Worm (Caenorhabditis elegans) whole organism, early embryonic: ENCODE measurements around the gene fbxb-24.

ENCODE experiments used
- B0310.2 ChIP-seq: sonication (generic microtip); optimal IDR thresholded peaks from 2 replicates; lab custom pipeline; 2016; ENCODE audit warnings: mild to moderate bottlenecking, missing genetic modification characterization, missing compliant biosample characterization
- F13C5.2 ChIP-seq: sonication (generic microtip); optimal IDR thresholded peaks from 2 replicates; lab custom pipeline; 2017; ENCODE audit warnings: mild to moderate bottlenecking, missing genetic modification characterization, inconsistent platforms, missing compliant biosample characterization
- aly-1 ChIP-seq: sonication (generic microtip); optimal IDR thresholded peaks from 2 replicates; lab custom pipeline; 2016; ENCODE audit warnings: missing genetic modification characterization, missing compliant biosample characterization
- ama-1 ChIP-seq: fragments of 150-350 bp; optimal IDR thresholded peaks from 2 replicates; lab custom pipeline; 2014
- ceh-13 ChIP-seq: fragments of 200-800 bp; sonication (Bioruptor generic); optimal IDR thresholded peaks from 2 replicates; lab custom pipeline; 2018; ENCODE audit warnings: mild to moderate bottlenecking, missing genetic modification characterization, missing compliant biosample characterization
- ceh-36 ChIP-seq: sonication (generic microtip); optimal IDR thresholded peaks from 2 replicates; lab custom pipeline; 2016; ENCODE audit warnings: missing genetic modification characterization, inconsistent platforms, missing compliant biosample characterization
- ets-7 ChIP-seq: sonication (generic microtip); optimal IDR thresholded peaks from 2 replicates; lab custom pipeline; 2016; ENCODE audit warnings: missing genotype, missing genetic modification characterization, missing compliant biosample characterization
- flt-1 ChIP-seq: fragments of 200-800 bp; sonication (Bioruptor generic); IDR thresholded peaks from 2 replicates; pipeline ENCODE4 v1.3.6; 2022; ENCODE audit warnings: missing genetic modification characterization, missing compliant biosample characterization
- hmbx-1 ChIP-seq: sonication (generic microtip); optimal IDR thresholded peaks from 2 replicates; lab custom pipeline; 2016; ENCODE audit warnings: mild to moderate bottlenecking, missing genetic modification characterization, missing compliant biosample characterization
- hmg-4 ChIP-seq: fragments of 200-800 bp; sonication (Bioruptor generic); optimal IDR thresholded peaks from 2 replicates; lab custom pipeline; 2018; ENCODE audit warnings: mild to moderate bottlenecking, missing genetic modification characterization, missing compliant biosample characterization
- hnd-1 ChIP-seq: sonication (generic microtip); optimal IDR thresholded peaks from 2 replicates; lab custom pipeline; 2016; ENCODE audit warnings: missing genetic modification characterization, missing compliant biosample characterization
- pes-1 ChIP-seq: fragments of 200-800 bp; sonication (Bioruptor generic); IDR thresholded peaks from 2 replicates; pipeline ENCODE4 v1.3.6; 2022; ENCODE audit warnings: missing genetic modification reagents, missing genetic modification characterization, missing compliant biosample characterization
- scrt-1 ChIP-seq: fragments of 200-800 bp; sonication (Bioruptor generic); IDR thresholded peaks from 2 replicates; pipeline ENCODE4 v1.3.6; 2022; ENCODE audit warnings: missing genetic modification characterization, missing compliant biosample characterization
- sea-1 ChIP-seq: fragments of 200-800 bp; sonication (Bioruptor generic); conservative IDR thresholded peaks from 2 replicates; pipeline ENCODE4 v1.3.6; 2022; ENCODE audit warnings: missing genetic modification characterization, missing compliant biosample characterization
- tbx-11 ChIP-seq: fragments of 200-800 bp; sonication (Bioruptor generic); IDR thresholded peaks from 2 replicates; pipeline ENCODE4 v1.3.6; 2022; ENCODE audit warnings: missing genetic modification characterization, missing compliant biosample characterization
- tbx-37 ChIP-seq: fragments of 200-800 bp; sonication (Bioruptor generic); conservative IDR thresholded peaks from 2 replicates; pipeline ENCODE4 v1.3.6; 2022; ENCODE audit warnings: missing genetic modification reagents, missing genetic modification characterization, missing compliant biosample characterization
- tra-4 ChIP-seq: sonication (generic microtip); optimal IDR thresholded peaks from 2 replicates; lab custom pipeline; 2017; ENCODE audit warnings: missing genetic modification characterization, missing compliant biosample characterization

Gene fbxb-24

ce11 chrIII:11916260-11916659 is 7.5 kb downstream of the fbxb-24 start:
- no peak for TF ChIP-seq ets-7 (tag; lab: Kevin White, UChicago)
- no peak for TF ChIP-seq F13C5.2 (tag; lab: Kevin White, UChicago)
- TF ChIP-seq ceh-36 (tag; lab: Kevin White, UChicago), result no peak
- no peak for TF ChIP-seq flt-1
- no peak for TF ChIP-seq sea-1 (GFP tag; lab: Robert Waterston, UW)
- no peak for TF ChIP-seq hmg-4 (GFP tag; lab: Kevin White, UChicago)
- TF ChIP-seq ama-1 (lab: Kevin White, UChicago), result no peak
- no peak for TF ChIP-seq tbx-11 (GFP tag; lab: Robert Waterston, UW)
- no peak for TF ChIP-seq aly-1 (tag; lab: Kevin White, UChicago)
- TF ChIP-seq hmbx-1 (tag; lab: Kevin White, UChicago), result no peak
- TF ChIP-seq ceh-13 (GFP tag; lab: Kevin White, UChicago), result no peak
- no peak for TF ChIP-seq tra-4 (tag; lab: Kevin White, UChicago)
- no peak for TF ChIP-seq B0310.2 (tag; lab: Kevin White, UChicago)
- TF ChIP-seq scrt-1 (GFP tag; lab: Robert Waterston, UW), result no peak
- TF ChIP-seq hnd-1 (tag; lab: Kevin White, UChicago), result no peak

- TF ChIP-seq B0310.2 (tag; lab: Kevin White, UChicago) (peak; percentile 9), tbx-37 (GFP tag; lab: Robert Waterston, UW) (no peak), sea-1 (GFP tag; lab: Robert Waterston, UW) (no peak), tra-4 (tag; lab: Kevin White, UChicago) (no peak), hmbx-1 (tag; lab: Kevin White, UChicago) (no peak), ets-7 (tag; lab: Kevin White, UChicago) (no peak), ama-1 (lab: Kevin White, UChicago) (no peak), scrt-1 (GFP tag; lab: Robert Waterston, UW) (no peak), aly-1 (tag; lab: Kevin White, UChicago) (no peak), hnd-1 (tag; lab: Kevin White, UChicago) (no peak), flt-1 (no peak), tbx-11 (GFP tag; lab: Robert Waterston, UW) (no peak), ceh-36 (tag; lab: Kevin White, UChicago) (no peak), hmg-4 (GFP tag; lab: Kevin White, UChicago) (peak; percentile 16), F13C5.2 (tag; lab: Kevin White, UChicago) (no peak), ceh-13 (GFP tag; lab: Kevin White, UChicago) (no peak), pes-1 (GFP tag; lab: Robert Waterston, UW) (peak; percentile 39; the same call in 1 of the 2 replicates)
Measured at ce11 chrIII:11917090-11917489, 8.3 kb downstream of the fbxb-24 start.

ce11 chrIII:11917525-11917924 is 8.8 kb downstream of the fbxb-24 start:
- TF ChIP-seq ets-7 (tag; lab: Kevin White, UChicago), result no peak
- TF ChIP-seq ceh-13 (GFP tag; lab: Kevin White, UChicago), result no peak
- TF ChIP-seq tra-4 (tag; lab: Kevin White, UChicago), result no peak
- TF ChIP-seq scrt-1 (GFP tag; lab: Robert Waterston, UW), result no peak
- no peak for TF ChIP-seq hnd-1 (tag; lab: Kevin White, UChicago)

- TF ChIP-seq flt-1 (0 out of 2 replicates have a peak, but pooled peaks have one; percentile 7), sea-1 (GFP tag; lab: Robert Waterston, UW) (0 out of 2 replicates have a peak, but pooled peaks have one; percentile 24), ceh-36 (tag; lab: Kevin White, UChicago) (no peak), hmbx-1 (tag; lab: Kevin White, UChicago) (no peak), ama-1 (lab: Kevin White, UChicago) (peak; percentile 81), tra-4 (tag; lab: Kevin White, UChicago) (no peak)
Measured at ce11 chrIII:11918247-11918769, 9.5 kb downstream of the fbxb-24 start, which contains the start of gene znf-593. Gene znf-593 (minus strand): TSS chrIII:11918719.

ce11 chrIII:11920187-11920785 is 11.5 kb downstream of the fbxb-24 start, which contains the start of the genes ccf-1 and trap-4:
Gene ccf-1 (minus strand): TSS chrIII:11920237.
Gene trap-4 (plus strand): TSS chrIII:11920735.
- no peak for TF ChIP-seq tra-4 (tag; lab: Kevin White, UChicago)
- no peak for TF ChIP-seq ama-1 (lab: Kevin White, UChicago)
- no peak for TF ChIP-seq scrt-1 (GFP tag; lab: Robert Waterston, UW)
- TF ChIP-seq sea-1 (GFP tag; lab: Robert Waterston, UW), result no peak
- no peak for TF ChIP-seq F13C5.2 (tag; lab: Kevin White, UChicago)
- no peak for TF ChIP-seq hnd-1 (tag; lab: Kevin White, UChicago)

- TF ChIP-seq ama-1 (lab: Kevin White, UChicago) (peak; percentile 85), ets-7 (tag; lab: Kevin White, UChicago) (no peak), hmg-4 (GFP tag; lab: Kevin White, UChicago) (peak; percentile 15), B0310.2 (tag; lab: Kevin White, UChicago) (peak; percentile 33)
Measured at ce11 chrIII:11921658-11922098, 12.9 kb downstream of the fbxb-24 start, which contains the start of gene Y56A3A.22. Gene Y56A3A.22 (plus strand): TSS chrIII:11921692.

ce11 chrIII:11923586-11923985 is 14.8 kb downstream of the fbxb-24 start, which contains the start of gene nft-1:
Gene nft-1 (plus strand): TSS chrIII:11923886.
- TF ChIP-seq ceh-13 (GFP tag; lab: Kevin White, UChicago) (no peak), ama-1 (lab: Kevin White, UChicago) (no peak), tra-4 (tag; lab: Kevin White, UChicago) (no peak), hnd-1 (tag; lab: Kevin White, UChicago) (no peak), sea-1 (GFP tag; lab: Robert Waterston, UW) (no peak), F13C5.2 (tag; lab: Kevin White, UChicago) (no peak), aly-1 (tag; lab: Kevin White, UChicago) (no peak), hmg-4 (GFP tag; lab: Kevin White, UChicago) (no peak), ets-7 (tag; lab: Kevin White, UChicago) (no peak), B0310.2 (tag; lab: Kevin White, UChicago) (no peak), ceh-36 (tag; lab: Kevin White, UChicago) (no peak), pes-1 (GFP tag; lab: Robert Waterston, UW) (no peak), hmbx-1 (tag; lab: Kevin White, UChicago) (no peak), scrt-1 (GFP tag; lab: Robert Waterston, UW) (no peak), tbx-37 (GFP tag; lab: Robert Waterston, UW) (no peak), tbx-11 (GFP tag; lab: Robert Waterston, UW) (no peak), flt-1 (no peak)
